Fruit fly (Drosophila melanogaster) whole organism, embryonic: ENCODE results near the gene mTor.

Source experiments
- Awh ChIP-seq: fragments of 200-800 bp; sonication (Bioruptor generic); IDR thresholded peaks from 2 replicates; pipeline ENCODE4, ENCODE4 v1.3.6; 2022; ENCODE audit warnings: missing biosample characterization, missing genetic modification characterization
- Bdp1 ChIP-seq: fragments of 200-800 bp; sonication (Bioruptor generic); optimal IDR thresholded peaks from 3 replicates; lab custom pipeline; 2016; ENCODE audit warnings: missing biosample characterization, missing genetic modification characterization
- Bgb ChIP-seq: fragments of 200-800 bp; sonication (Bioruptor generic); IDR thresholded peaks from 2 replicates; pipeline ENCODE4 v1.3.6; 2022; ENCODE audit warnings: missing biosample characterization, missing genetic modification characterization; ENCODE audit not compliant: partially characterized antibody
- Bteb2 ChIP-seq: fragments of 200-800 bp; sonication (Bioruptor generic); optimal IDR thresholded peaks from 2 replicates; lab custom pipeline; 2016; ENCODE audit warnings: missing biosample characterization, missing genetic modification characterization
- CG10321 ChIP-seq: fragments of 200-800 bp; sonication (Bioruptor generic); IDR thresholded peaks from 2 replicates; pipeline ENCODE4 v1.3.6; 2022; ENCODE audit warnings: missing biosample characterization, missing genetic modification characterization
- CG10431 ChIP-seq: fragments of 200-800 bp; sonication (Bioruptor generic); optimal IDR thresholded peaks from 3 replicates; lab custom pipeline; 2018; ENCODE audit warnings: missing biosample characterization, mild to moderate bottlenecking, missing genetic modification characterization
- CG11247 ChIP-seq: fragments of 200-800 bp; sonication (Bioruptor generic); IDR thresholded peaks from 2 replicates; pipeline ENCODE4 v1.3.6; 2022; ENCODE audit warnings: missing biosample characterization, missing genetic modification characterization
- CG12071 ChIP-seq: fragments of 200-800 bp; sonication (Bioruptor generic); optimal IDR thresholded peaks from 3 replicates; lab custom pipeline; 2018; ENCODE audit warnings: missing biosample characterization, mild to moderate bottlenecking, missing genetic modification characterization
- CG12155 ChIP-seq: fragments of 200-800 bp; sonication (Bioruptor generic); optimal IDR thresholded peaks from 3 replicates; lab custom pipeline; 2016; ENCODE audit warnings: missing biosample characterization, missing genetic modification characterization
- CG15011 ChIP-seq: fragments of 200-800 bp; sonication (Bioruptor generic); optimal IDR thresholded peaks from 3 replicates; lab custom pipeline; 2018; ENCODE audit warnings: missing biosample characterization, mild to moderate bottlenecking, missing genetic modification characterization
- CG16813 ChIP-seq: fragments of 200-800 bp; sonication (Bioruptor generic); IDR thresholded peaks from 3 replicates; pipeline ENCODE4 v1.3.6; 2022; ENCODE audit warnings: missing biosample characterization, missing genetic modification characterization; ENCODE audit not compliant: partially characterized antibody
- CG17568 ChIP-seq: fragments of 200-800 bp; sonication (Bioruptor generic); optimal IDR thresholded peaks from 2 replicates; lab custom pipeline; 2018; ENCODE audit warnings: missing biosample characterization, mild to moderate bottlenecking, missing genetic modification characterization, moderate library complexity
- CG18262 ChIP-seq: fragments of 200-800 bp; optimal IDR thresholded peaks from 3 replicates; lab custom pipeline; 2019; ENCODE audit warnings: missing biosample characterization, mild to moderate bottlenecking, missing genetic modification characterization, moderate library complexity
- CG30431 ChIP-seq: fragments of 200-800 bp; sonication (Bioruptor generic); optimal IDR thresholded peaks from 2 replicates; lab custom pipeline; 2017; ENCODE audit warnings: missing biosample characterization, missing genetic modification characterization
- CG3065 ChIP-seq: fragments of 200-800 bp; sonication (Bioruptor generic); optimal IDR thresholded peaks from 2 replicates; lab custom pipeline; 2016; ENCODE audit warnings: missing biosample characterization, missing genetic modification characterization
- CG32767 ChIP-seq: fragments of 200-800 bp; sonication (Bioruptor generic); IDR thresholded peaks from 2 replicates; pipeline ENCODE4 v1.3.6; 2022; ENCODE audit warnings: missing biosample characterization, missing genetic modification characterization
- CG7357 ChIP-seq: fragments of 200-800 bp; sonication (Bioruptor generic); IDR thresholded peaks from 3 replicates; pipeline ENCODE4 v1.3.6; 2022; ENCODE audit warnings: missing biosample characterization, missing genetic modification characterization
- CG7963 ChIP-seq: fragments of 200-800 bp; sonication (Bioruptor generic); IDR thresholded peaks from 3 replicates; pipeline ENCODE4 v1.3.6; 2022; ENCODE audit warnings: missing biosample characterization, missing genetic modification characterization; ENCODE audit not compliant: partially characterized antibody
- CG8478 ChIP-seq: fragments of >200 bp; optimal IDR thresholded peaks from 2 replicates; lab custom pipeline; 2018
- CG9817 ChIP-seq: fragments of 200-800 bp; sonication (Bioruptor generic); optimal IDR thresholded peaks from 2 replicates; lab custom pipeline; 2018; ENCODE audit warnings: missing biosample characterization, mild to moderate bottlenecking, missing genetic modification characterization, moderate library complexity
- CrebB ChIP-seq: fragments of 200-800 bp; sonication (Bioruptor generic); optimal IDR thresholded peaks from 3 replicates; lab custom pipeline; 2018; ENCODE audit warnings: missing biosample characterization, mild to moderate bottlenecking, missing genetic modification characterization
- Dek ChIP-seq: fragments of 200-800 bp; sonication (Bioruptor generic); optimal IDR thresholded peaks from 3 replicates; lab custom pipeline; 2019; ENCODE audit warnings: missing biosample characterization, mild to moderate bottlenecking, missing genetic modification characterization, moderate library complexity
- Dll ChIP-seq: fragments of 200-800 bp; sonication (Bioruptor generic); IDR thresholded peaks from 4 replicates; pipeline ENCODE4 v1.3.6; 2022; ENCODE audit warnings: missing biosample characterization, missing genetic modification characterization; ENCODE audit not compliant: partially characterized antibody
- Doc3 ChIP-seq: fragments of 200-800 bp; sonication (Bioruptor generic); IDR thresholded peaks from 3 replicates; pipeline ENCODE4 v1.3.6; 2022; ENCODE audit warnings: missing biosample characterization, missing genetic modification characterization; ENCODE audit not compliant: partially characterized antibody
- Dp ChIP-seq: fragments of 200-800 bp; sonication (Bioruptor generic); optimal IDR thresholded peaks from 2 replicates; lab custom pipeline; 2018; ENCODE audit warnings: missing biosample characterization, mild to moderate bottlenecking, missing genetic modification characterization, moderate library complexity
- Mad ChIP-seq: fragments of 200-800 bp; sonication (Bioruptor generic); optimal IDR thresholded peaks from 2 replicates; lab custom pipeline; 2016; ENCODE audit warnings: missing biosample characterization, missing genetic modification characterization
- Max ChIP-seq: fragments of 200-800 bp; sonication (Bioruptor generic); optimal IDR thresholded peaks from 2 replicates; lab custom pipeline; 2016; ENCODE audit warnings: missing biosample characterization, mild to moderate bottlenecking, missing genetic modification characterization
- Meics ChIP-seq: fragments of 200-800 bp; sonication (Bioruptor generic); optimal IDR thresholded peaks from 2 replicates; lab custom pipeline; 2017; ENCODE audit warnings: missing biosample characterization, mild to moderate bottlenecking, missing genetic modification characterization
- NC2β ChIP-seq: fragments of 200-800 bp; sonication (Bioruptor generic); optimal IDR thresholded peaks from 2 replicates; lab custom pipeline; 2016; ENCODE audit warnings: missing biosample characterization, missing genetic modification characterization
- Sin3A ChIP-seq: fragments of >200 bp; optimal IDR thresholded peaks from 2 replicates; lab custom pipeline; 2018
- Spps ChIP-seq: fragments of 200-800 bp; sonication (Bioruptor generic); optimal IDR thresholded peaks from 2 replicates; lab custom pipeline; 2018; ENCODE audit warnings: missing biosample characterization, mild to moderate bottlenecking, missing genetic modification characterization
- Sry-δ ChIP-seq: fragments of 200-800 bp; sonication (Bioruptor generic); optimal IDR thresholded peaks from 2 replicates; lab custom pipeline; 2016; ENCODE audit warnings: missing biosample characterization, missing genetic modification characterization
- abd-A ChIP-seq: fragments of 200-800 bp; sonication (Bioruptor generic); optimal IDR thresholded peaks from 3 replicates; lab custom pipeline; 2019; ENCODE audit warnings: missing biosample characterization, mild to moderate bottlenecking, missing genetic modification characterization, moderate library complexity
- al ChIP-seq: fragments of 200-800 bp; sonication (Bioruptor generic); IDR thresholded peaks from 2 replicates; pipeline ENCODE4 v1.3.6; 2022; ENCODE audit warnings: missing biosample characterization, missing genetic modification characterization
- bsh ChIP-seq, 2 experiments: fragments of 200-800 bp; sonication (Bioruptor generic); optimal IDR thresholded peaks; 2 replicates each; lab custom pipeline; 2017 to 2018; ENCODE audit warnings: mild to moderate bottlenecking in 2 of 2, missing biosample characterization in 2 of 2, missing genetic modification characterization in 2 of 2, moderate library complexity in 1 of 2
- btn ChIP-seq: fragments of 200-800 bp; sonication (Bioruptor generic); optimal IDR thresholded peaks from 2 replicates; lab custom pipeline; 2016; ENCODE audit warnings: missing biosample characterization, missing genetic modification characterization
- cad ChIP-seq: fragments of >200 bp; optimal IDR thresholded peaks from 2 replicates; lab custom pipeline; 2017; ENCODE audit warnings: missing biosample characterization, missing genetic modification characterization
- grau ChIP-seq: fragments of 200-800 bp; optimal IDR thresholded peaks from 3 replicates; lab custom pipeline; 2019; ENCODE audit warnings: missing biosample characterization, mild to moderate bottlenecking, missing genetic modification characterization, moderate library complexity
- kni ChIP-seq: fragments of 200-800 bp; sonication (Bioruptor generic); optimal IDR thresholded peaks from 3 replicates; lab custom pipeline; 2017; ENCODE audit warnings: mild to moderate bottlenecking, missing biosample characterization, missing genetic modification reagents, missing genetic modification characterization
- lola ChIP-seq, 3 experiments: fragments of >200 bp in 2 of 3; fragments of 200-800 bp in 1 of 3; sonication (Bioruptor generic) in 1 of 3; optimal IDR thresholded peaks; 2 replicates each; lab custom pipeline; 2017 to 2019; ENCODE audit warnings: missing biosample characterization in 3 of 3, missing genetic modification characterization in 3 of 3, mild to moderate bottlenecking in 1 of 3, moderate library complexity in 1 of 3
- onecut ChIP-seq: fragments of 200-800 bp; sonication (Bioruptor generic); IDR thresholded peaks from 2 replicates; pipeline ENCODE4 v1.3.6; 2022; ENCODE audit warnings: missing biosample characterization, missing genetic modification characterization
- p53 ChIP-seq: fragments of 200-800 bp; sonication (Bioruptor generic); optimal IDR thresholded peaks from 2 replicates; lab custom pipeline; 2016; ENCODE audit warnings: missing biosample characterization, missing genetic modification characterization
- peb ChIP-seq: fragments of 200-800 bp; sonication (Bioruptor generic); IDR thresholded peaks from 2 replicates; pipeline ENCODE4 v1.3.6; 2022; ENCODE audit warnings: missing biosample characterization, missing genetic modification characterization
- pfk ChIP-seq: fragments of 200-800 bp; sonication (Bioruptor generic); optimal IDR thresholded peaks from 2 replicates; lab custom pipeline; 2018; ENCODE audit warnings: missing biosample characterization, mild to moderate bottlenecking, missing genetic modification characterization, moderate library complexity
- slou ChIP-seq: fragments of 200-800 bp; sonication (Bioruptor generic); optimal IDR thresholded peaks from 3 replicates; lab custom pipeline; 2016; ENCODE audit warnings: missing biosample characterization, missing genetic modification characterization
- sob ChIP-seq: fragments of 200-800 bp; sonication (Bioruptor generic); IDR thresholded peaks from 2 replicates; pipeline ENCODE4 v1.3.6; 2022; ENCODE audit warnings: missing biosample characterization, missing genetic modification characterization
- ttk ChIP-seq: fragments of 200-800 bp; sonication (Bioruptor generic); IDR thresholded peaks from 2 replicates; pipeline ENCODE4 v2.1.2; 2022; ENCODE audit warnings: missing biosample characterization, missing genetic modification characterization
- wdn ChIP-seq: fragments of 200-800 bp; sonication (Bioruptor generic); IDR thresholded peaks from 2 replicates; pipeline ENCODE4 v1.3.6; 2022; ENCODE audit warnings: missing biosample characterization, missing genetic modification characterization
- z ChIP-seq: fragments of 200-800 bp; sonication (Bioruptor generic); IDR thresholded peaks from 3 replicates; pipeline ENCODE4 v1.3.6; 2022; ENCODE audit warnings: missing biosample characterization, missing genetic modification characterization

The mTor gene

DNA sequence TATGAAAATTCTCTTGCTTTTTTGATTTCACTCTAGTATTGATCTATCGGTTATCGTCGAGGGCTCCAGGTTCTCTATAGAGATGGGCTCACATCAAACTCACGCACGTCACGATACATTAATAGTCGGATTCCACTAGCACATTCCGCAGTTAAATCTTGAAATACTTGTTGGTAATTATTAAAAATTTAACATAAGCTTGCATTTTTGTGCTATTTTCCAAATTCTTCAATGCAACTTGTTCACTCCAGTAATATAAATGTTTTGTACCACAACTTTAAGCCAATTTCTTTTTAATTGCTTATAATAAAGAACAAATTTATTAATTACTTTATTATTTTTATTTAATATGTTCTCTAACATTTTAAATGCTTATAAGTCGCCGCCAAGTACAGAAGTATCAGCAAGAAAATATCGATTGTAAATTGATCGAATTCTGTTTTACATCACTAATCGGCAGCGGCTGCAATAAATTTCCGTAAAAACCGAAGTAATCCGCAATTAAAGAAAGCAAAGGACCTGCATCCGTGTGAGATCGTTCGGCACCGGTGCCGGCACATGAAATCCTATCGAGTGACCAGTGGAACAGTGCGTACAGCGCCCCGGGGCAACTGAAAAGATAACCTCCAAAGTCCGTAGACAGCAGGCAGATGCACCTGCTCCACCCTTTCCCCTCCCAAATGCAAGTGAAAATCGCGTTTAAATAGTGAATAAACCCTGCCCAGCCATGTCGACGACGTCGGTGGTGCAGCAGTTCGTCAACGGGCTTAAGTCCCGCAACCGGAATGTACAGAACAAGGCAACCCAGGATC lies at the start of gene mTor, which contains the start of gene Vha68-1 (continued):
- TF ChIP-seq Sry-δ (GFP tag; lab: Kevin White, UChicago) = peak; percentile 95
- TF ChIP-seq CrebB (tag; lab: Kevin White, UChicago) = no peak
- TF ChIP-seq btn (GFP tag; lab: Kevin White, UChicago) = no peak
- peak; percentile 80 for TF ChIP-seq CG12155 (GFP tag; lab: Kevin White, UChicago)
- peak; percentile 80 for TF ChIP-seq wdn (GFP tag; lab: Robert Waterston, UW)
- TF ChIP-seq z (GFP tag; lab: Robert Waterston, UW) = no peak
- no peak for TF ChIP-seq abd-A (tag; lab: Kevin White, UChicago)
- TF ChIP-seq CG3065 (GFP tag; lab: Kevin White, UChicago) = peak; percentile 32
- TF ChIP-seq Bgb (GFP tag; lab: Robert Waterston, UW) = peak; percentile 84
- TF ChIP-seq CG9817 (tag; lab: Kevin White, UChicago) = peak; percentile 86
- TF ChIP-seq CG10321 (GFP tag; lab: Robert Waterston, UW) = no peak
- no peak for TF ChIP-seq CG8478
- TF ChIP-seq CG7963 (GFP tag; lab: Robert Waterston, UW) = peak; percentile 59
- TF ChIP-seq Awh (GFP tag; lab: Robert Waterston, UW) = 0 out of 2 replicates have a peak, but pooled peaks have one; percentile 48
- peak; percentile 91 for TF ChIP-seq CG16813 (GFP tag; lab: Robert Waterston, UW)
- peak; percentile 45; the same call in 1 of the 2 replicates for TF ChIP-seq CG32767 (GFP tag; lab: Robert Waterston, UW)
- TF ChIP-seq CG15011 = no peak
- TF ChIP-seq slou (GFP tag; lab: Kevin White, UChicago) = peak; percentile 84
- TF ChIP-seq Dll (GFP tag; lab: Robert Waterston, UW) = peak; percentile 87
- no peak for TF ChIP-seq CG17568
- no peak for TF ChIP-seq CG12071 (GFP tag; lab: Kevin White, UChicago)
- no peak; the same call in 1 of the 2 replicates for TF ChIP-seq onecut (GFP tag; lab: Robert Waterston, UW)
- peak; percentile 40 for TF ChIP-seq Dp
- TF ChIP-seq ttk (GFP tag; lab: Robert Waterston, UW) = peak; percentile 59
- peak in 1 of 3 experiments; percentile 70 for TF ChIP-seq lola (GFP tag; optimal IDR thresholded peaks at IDR 0.05; lab: Kevin White, UChicago)
- no peak for TF ChIP-seq CG18262 (tag; lab: Kevin White, UChicago)
- TF ChIP-seq Meics = peak; percentile 82
- TF ChIP-seq grau = peak; percentile 83
- TF ChIP-seq sob (GFP tag; lab: Robert Waterston, UW) = peak; percentile 84
- peak; percentile 1 for TF ChIP-seq Sin3A (lab: Kevin White, UChicago)
- TF ChIP-seq al = peak; percentile 83
- TF ChIP-seq bsh (GFP tag; optimal IDR thresholded peaks at IDR 0.05; lab: Kevin White, UChicago) = peak in 1 of 2 experiments; percentile 72
- peak; percentile 64; the same call in 2 of the 3 replicates for TF ChIP-seq Doc3
- peak; percentile 65 for TF ChIP-seq peb (GFP tag; lab: Robert Waterston, UW)
- TF ChIP-seq Mad (GFP tag; lab: Kevin White, UChicago) = peak; percentile 53
- TF ChIP-seq CG11247 = peak; percentile 81
- peak; percentile 65 for TF ChIP-seq CG30431 (GFP tag; lab: Kevin White, UChicago)
- TF ChIP-seq cad = no peak
- TF ChIP-seq Dek = peak; percentile 82
- TF ChIP-seq NC2β (GFP tag; lab: Kevin White, UChicago) = peak; percentile 57
- TF ChIP-seq p53 = peak; percentile 36
- TF ChIP-seq CG7357 = peak; percentile 97
- TF ChIP-seq Max (GFP tag; lab: Kevin White, UChicago) = peak; percentile 64
- peak; percentile 53 for TF ChIP-seq Bteb2
- TF ChIP-seq pfk (GFP tag; lab: Kevin White, UChicago) = peak; percentile 36
- peak; percentile 39 for TF ChIP-seq Spps (tag; lab: Kevin White, UChicago)
- TF ChIP-seq CG10431 (GFP tag; lab: Kevin White, UChicago) = no peak
- TF ChIP-seq kni (GFP tag; lab: Kevin White, UChicago) = no peak
- TF ChIP-seq Bdp1 = peak; percentile 51
